Worm (Caenorhabditis elegans): ENCODE measurements around the gene F53E2.2.

F53E2.2 gene

DNA sequence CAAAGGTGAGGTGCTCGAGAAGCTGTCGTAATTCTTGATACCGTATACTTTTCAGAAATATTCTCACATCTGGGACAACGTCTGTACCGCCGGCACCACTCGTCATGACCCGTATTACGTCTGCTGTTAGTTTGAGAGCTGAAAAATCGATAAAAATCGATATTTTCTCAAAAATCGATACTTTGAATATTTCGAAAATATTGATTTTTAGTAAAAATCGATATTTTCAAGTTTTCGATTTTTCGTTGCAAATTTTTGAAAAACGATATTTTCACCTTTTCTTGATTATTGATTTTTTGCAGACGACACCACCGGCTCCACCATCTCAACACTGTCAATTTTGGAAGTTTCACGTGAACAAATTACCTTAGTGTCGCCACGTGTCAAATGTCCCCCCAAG is 20.9 kb downstream of the F53E2.2 start:
- TF ChIP-seq lin-1 (GFP tag; IDR thresholded peaks at IDR 0.05) (no peak), ceh-28 (tag; optimal IDR thresholded peaks at IDR 0.05) (peak; percentile 94)

DNA sequence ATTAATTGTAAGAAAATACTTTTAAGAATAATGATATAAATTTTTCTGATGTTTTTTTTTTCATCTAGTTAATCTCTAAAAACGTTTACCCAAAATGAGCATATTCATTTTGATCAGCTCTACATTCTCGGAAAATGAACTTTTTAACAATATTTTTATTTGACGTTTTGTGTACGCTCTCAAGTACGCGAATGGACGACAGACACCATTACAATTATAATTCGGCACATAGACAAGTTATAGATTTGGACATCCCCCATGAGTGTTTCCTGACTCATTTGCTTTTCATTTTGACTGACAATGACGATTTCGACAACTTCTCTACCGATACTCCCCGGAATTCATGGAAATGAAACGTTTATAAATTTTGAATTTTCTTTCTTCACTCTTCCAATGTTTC is 24.3 kb downstream of the F53E2.2 start, which contains the start of gene sru-27:
Gene sru-27, plus strand, starts transcription at position 301 of the 400 bp plus-strand sequence.
- TF ChIP-seq ceh-44 (GFP tag; IDR thresholded peaks at IDR 0.05) (no peak), unc-62 (GFP tag; optimal IDR thresholded peaks at IDR 0.05 in 1 of 2) (peak in 1 of 2 experiments; percentile 23), unc-62 (tag; optimal IDR thresholded peaks at IDR 0.05) (no peak), tag-97 (GFP tag; IDR thresholded peaks at IDR 0.05) (no peak)

DNA sequence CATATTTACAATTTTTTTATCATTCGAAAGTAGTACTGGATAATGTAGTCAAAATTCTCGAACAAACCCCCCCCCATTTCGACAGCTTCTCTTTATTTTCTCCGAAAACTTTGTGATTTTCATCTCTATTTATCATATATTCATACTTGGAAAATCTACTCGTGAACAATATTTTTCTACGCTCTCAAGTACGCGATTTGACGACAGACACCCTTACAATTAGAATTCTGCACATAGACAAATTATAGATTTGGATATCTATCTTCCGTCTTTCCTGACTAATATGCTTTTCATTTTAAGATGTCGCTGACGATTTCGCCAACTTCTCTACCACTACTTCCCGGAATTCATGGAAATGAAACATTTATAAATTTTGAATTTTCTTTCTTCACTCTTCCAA is 31.1 kb downstream of the F53E2.2 start, which contains the start of gene sru-28:
Gene sru-28, plus strand, starts transcription at position 301 of the 400 bp plus-strand sequence.
- TF ChIP-seq aha-1 (tag) (no peak), dmd-8 (GFP tag; IDR thresholded peaks at IDR 0.05) (no peak), spr-3 (GFP tag; optimal IDR thresholded peaks at IDR 0.05) (no peak), nhr-42 (GFP tag; IDR thresholded peaks at IDR 0.05) (no peak), duxl-1 (tag; optimal IDR thresholded peaks at IDR 0.05; ENCODE audit: poor library complexity) (no peak), nhr-28 (tag; optimal IDR thresholded peaks at IDR 0.05) (no peak), aly-2 (tag; optimal IDR thresholded peaks at IDR 0.05) (no peak), zfp-3 (GFP tag; conservative IDR thresholded peaks at IDR 0.05) (no peak)

DNA sequence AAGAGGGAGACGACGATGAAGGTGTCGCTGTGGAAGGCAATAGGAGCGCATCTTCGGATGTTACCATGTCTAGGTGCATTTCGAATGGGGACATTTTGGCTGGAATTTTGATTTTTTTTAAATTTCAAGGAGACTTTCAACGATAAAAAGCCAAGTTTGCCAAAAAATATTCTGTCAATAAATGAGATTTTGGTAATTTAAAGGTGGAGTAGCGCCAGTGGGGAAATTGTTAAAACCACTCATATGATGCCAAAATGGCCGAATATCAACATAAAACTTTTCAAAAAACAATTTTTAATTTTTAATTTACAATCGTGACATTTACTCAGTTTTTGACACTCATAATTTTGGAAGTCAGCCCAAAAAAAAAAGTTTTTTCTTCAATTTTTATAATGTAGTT is 36.7 kb downstream of the F53E2.2 start, which contains the start of gene nhr-260:
Gene nhr-260, minus strand, starts transcription at position 101 of the 400 bp plus-strand sequence.
- TF ChIP-seq Y75B8A.6 (GFP tag; IDR thresholded peaks at IDR 0.05), result no peak
- TF ChIP-seq ceh-28 (tag; optimal IDR thresholded peaks at IDR 0.05), result no peak
- TF ChIP-seq mxl-3 (GFP tag; optimal IDR thresholded peaks at IDR 0.05), result no peak

DNA sequence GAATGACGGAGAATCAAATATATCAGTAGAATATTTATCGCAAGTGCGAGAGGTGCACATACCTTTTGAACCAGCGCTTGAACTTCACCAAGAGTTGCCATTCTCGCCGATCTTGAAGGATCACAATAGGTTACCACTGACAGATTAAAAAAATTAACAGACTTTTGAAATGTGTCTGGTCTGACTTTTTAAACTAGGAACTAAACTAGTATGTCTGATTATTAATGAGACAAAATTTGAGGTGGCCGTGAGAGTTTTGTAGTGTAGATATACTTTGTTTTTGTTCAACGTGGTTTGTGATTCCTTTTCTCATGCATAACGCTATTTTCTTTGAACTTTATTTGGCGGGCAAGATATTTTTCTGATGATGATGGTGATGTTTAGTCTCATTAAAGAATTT is 47.0 kb downstream of the F53E2.2 start, which contains the start of gene str-240:
Gene str-240, minus strand, starts transcription at position 101 of the 400 bp plus-strand sequence.
- TF ChIP-seq gei-8 (GFP tag; optimal IDR thresholded peaks at IDR 0.05) (no peak), spr-3 (GFP tag; optimal IDR thresholded peaks at IDR 0.05) (no peak), lsy-2 (tag; optimal IDR thresholded peaks at IDR 0.05) (no peak), tag-97 (GFP tag; IDR thresholded peaks at IDR 0.05) (no peak)

DNA sequence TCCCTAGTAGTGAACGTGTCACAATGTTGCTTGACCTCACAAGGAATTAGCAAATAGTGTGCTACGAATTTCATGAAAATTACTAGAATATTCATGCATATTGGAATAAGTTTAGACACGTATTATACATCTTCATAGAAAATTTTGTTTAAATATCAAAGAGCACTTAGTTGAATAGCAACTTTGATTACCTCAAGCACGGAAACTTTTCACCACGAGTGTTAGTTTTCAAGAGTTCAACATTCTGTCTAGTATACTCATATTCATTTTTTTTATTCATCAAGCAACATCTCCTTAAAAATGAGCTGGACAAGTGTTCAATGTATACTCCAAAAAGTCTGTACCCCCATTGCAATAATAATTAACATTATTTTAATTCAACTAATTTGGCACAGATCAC is 47.6 kb downstream of the F53E2.2 start, which contains the start of gene str-243:
Gene str-243, plus strand, starts transcription at position 301 of the 400 bp plus-strand sequence.
- TF ChIP-seq zag-1 (tag; optimal IDR thresholded peaks at IDR 0.05) (no peak), sdz-12 (GFP tag; optimal IDR thresholded peaks at IDR 0.05) (no peak), set-16 (GFP tag; IDR thresholded peaks at IDR 0.05) (no peak), dmd-8 (GFP tag; IDR thresholded peaks at IDR 0.05) (no peak), D1046.2 (GFP tag; IDR thresholded peaks at IDR 0.05) (no peak), madf-5 (GFP tag; IDR thresholded peaks at IDR 0.05) (no peak), nhr-41 (GFP tag; IDR thresholded peaks at IDR 0.05) (no peak), tag-97 (GFP tag; IDR thresholded peaks at IDR 0.05) (no peak), dpl-1 (GFP tag; optimal IDR thresholded peaks at IDR 0.05) (no peak), spr-1 (tag; optimal IDR thresholded peaks at IDR 0.05) (no peak), nhr-11 (tag; optimal IDR thresholded peaks at IDR 0.05) (no peak), mxl-2 (GFP tag; conservative IDR thresholded peaks at IDR 0.05) (no peak), nhr-25 (tag; optimal IDR thresholded peaks at IDR 0.05; ENCODE audit: borderline replicate concordance, insufficient read depth) (no peak), ZK337.2 (GFP tag; IDR thresholded peaks at IDR 0.05) (no peak), lin-13 (GFP tag; optimal IDR thresholded peaks at IDR 0.05) (no peak), nhr-6 (tag; optimal IDR thresholded peaks at IDR 0.05) (no peak), daf-8 (GFP tag; IDR thresholded peaks at IDR 0.05) (no peak), ceh-20 (GFP tag; IDR thresholded peaks at IDR 0.05) (no peak), dmd-9 (GFP tag; IDR thresholded peaks at IDR 0.05) (no peak)

Data from whole organism, L4 larva.